Worm (Caenorhabditis elegans): ENCODE measurements around the gene mif-1.

DNA sequence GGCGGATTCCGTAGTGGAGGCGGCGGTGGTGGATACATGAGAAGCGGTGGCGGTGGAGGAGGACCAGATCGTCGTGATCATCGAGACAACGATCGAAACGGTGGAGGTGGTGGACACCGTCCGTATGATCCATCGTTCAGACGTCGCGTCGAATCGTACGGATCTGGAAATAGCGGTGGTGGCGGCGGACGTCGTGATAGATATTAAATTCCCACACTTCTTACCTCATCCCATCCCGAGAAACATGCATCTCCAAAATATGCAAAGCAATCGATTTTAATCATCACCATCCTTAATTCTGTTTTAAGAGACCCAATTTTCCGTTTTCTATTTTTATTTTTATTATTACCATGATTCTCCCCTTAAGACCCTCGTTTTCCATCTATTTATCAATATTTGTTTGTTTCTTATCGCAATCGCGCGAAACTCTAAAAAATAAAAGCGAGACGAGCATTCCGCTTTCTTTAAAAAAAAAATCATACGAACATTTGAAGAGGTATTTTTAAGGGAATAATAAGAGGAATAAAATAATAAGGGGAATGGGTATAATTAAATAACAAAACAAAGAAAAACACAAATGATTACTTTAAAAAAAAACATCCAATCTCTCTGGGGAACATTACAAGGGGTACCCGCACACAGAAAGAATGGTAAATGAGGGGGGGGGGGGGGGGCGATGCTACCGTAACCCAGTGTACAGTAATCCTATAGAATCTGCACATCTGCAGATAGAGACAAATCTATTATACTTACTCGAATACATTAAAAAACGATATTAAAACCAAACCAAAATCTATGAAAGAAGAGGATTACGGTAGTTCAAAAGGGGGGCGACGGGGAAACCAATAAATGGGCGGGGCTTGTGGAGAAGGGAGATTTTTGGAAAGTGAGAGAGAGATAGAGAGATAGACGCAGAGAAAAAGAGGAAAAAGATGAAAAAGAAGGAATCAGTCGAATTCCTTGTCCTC is 17.1 kb upstream of the mif-1 start:
- TF ChIP-seq egl-27 (tag; optimal IDR thresholded peaks at IDR 0.05) (no peak), nfya-1 (tag; optimal IDR thresholded peaks at IDR 0.05; ENCODE audit: insufficient read depth) (peak; percentile 28)
